Worm (Caenorhabditis elegans): ENCODE results near the gene drl-1.

DNA sequence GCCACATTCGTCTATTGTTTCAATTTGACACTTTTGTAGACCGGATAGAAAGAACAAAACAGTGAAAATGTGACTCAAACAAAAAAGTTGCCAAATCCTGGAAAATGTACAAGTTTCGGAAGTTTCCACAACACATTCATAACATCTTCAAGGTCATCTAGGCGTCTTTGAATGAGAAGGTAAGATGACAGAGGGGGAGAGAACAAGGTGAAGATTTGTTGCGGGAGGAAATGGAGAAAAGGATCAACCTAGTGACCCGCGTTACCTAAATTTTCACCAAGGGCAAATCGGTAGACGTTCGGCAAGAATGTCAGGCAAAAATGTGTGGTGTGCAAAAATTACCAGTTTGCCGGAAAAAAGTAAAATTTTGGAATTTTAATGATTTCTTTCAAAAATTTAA, 52.9 kb downstream of the drl-1 start:
- TF ChIP-seq lag-1 (GFP tag; IDR thresholded peaks at IDR 0.05) (no peak), athp-1 (tag; optimal IDR thresholded peaks at IDR 0.05) (no peak), dpff-1 (tag; optimal IDR thresholded peaks at IDR 0.05) (no peak), snpc-4 (GFP tag; optimal IDR thresholded peaks at IDR 0.05) (no peak), snpc-4 (tag; optimal IDR thresholded peaks at IDR 0.05) (no peak), attf-5 (GFP tag; optimal IDR thresholded peaks at IDR 0.05) (no peak), Y53F4B.3 (GFP tag; IDR thresholded peaks at IDR 0.05) (no peak), let-526 (GFP tag; IDR thresholded peaks at IDR 0.05) (no peak), unc-130 (GFP tag; optimal IDR thresholded peaks at IDR 0.05) (no peak)

All from whole organism, young adult.